Worm (Caenorhabditis elegans) whole organism, L3 larva: ENCODE measurements around the gene R07B1.5.

Source experiments
- R02D3.7 ChIP-seq: fragments of 150-350 bp; optimal IDR thresholded peaks from 2 replicates; lab custom pipeline; 2014; ENCODE audit warnings: missing biosample characterization, missing genetic modification characterization
- ZK546.5 ChIP-seq: sonication (generic microtip); optimal IDR thresholded peaks from 2 replicates; lab custom pipeline; 2017; ENCODE audit warnings: missing biosample characterization, missing genetic modification characterization
- aly-2 ChIP-seq: fragments of 150-350 bp; optimal IDR thresholded peaks from 2 replicates; lab custom pipeline; 2014; ENCODE audit warnings: missing biosample characterization, missing genetic modification characterization
- ama-1 ChIP-seq: fragments of 150-350 bp; optimal IDR thresholded peaks from 2 replicates; lab custom pipeline; 2018
- ceh-28 ChIP-seq: fragments of 150-350 bp; optimal IDR thresholded peaks from 2 replicates; lab custom pipeline; 2014; ENCODE audit warnings: missing biosample characterization, missing genetic modification reagents, missing genetic modification characterization
- ceh-82 ChIP-seq: fragments of 150-350 bp; optimal IDR thresholded peaks from 2 replicates; lab custom pipeline; 2014; ENCODE audit warnings: missing biosample characterization, missing genetic modification characterization
- ceh-9 ChIP-seq: sonication (generic microtip); optimal IDR thresholded peaks from 2 replicates; lab custom pipeline; 2018; ENCODE audit warnings: missing biosample characterization, missing genetic modification characterization
- daf-12 ChIP-seq: fragments of 150-350 bp; optimal IDR thresholded peaks from 2 replicates; lab custom pipeline; 2014; ENCODE audit warnings: missing biosample characterization, missing genetic modification reagents, missing genetic modification characterization
- egl-27 ChIP-seq: sonication (generic microtip); optimal IDR thresholded peaks from 4 replicates; lab custom pipeline; 2017; ENCODE audit warnings: missing biosample characterization, missing genetic modification reagents, missing genetic modification characterization
- egl-5 ChIP-seq: fragments of 150-350 bp; optimal IDR thresholded peaks from 2 replicates; lab custom pipeline; 2017; ENCODE audit warnings: missing biosample characterization, missing genetic modification reagents, missing genetic modification characterization, inconsistent platforms
- elt-1 ChIP-seq: fragments of 150-350 bp; optimal IDR thresholded peaks from 2 replicates; lab custom pipeline; 2014; ENCODE audit warnings: missing biosample characterization, missing genetic modification characterization
- elt-2 ChIP-seq: sonication (generic microtip); optimal IDR thresholded peaks from 2 replicates; lab custom pipeline; 2016; ENCODE audit warnings: missing genetic modification reagents, mild to moderate bottlenecking, missing genetic modification characterization, missing compliant biosample characterization
- elt-3 ChIP-seq, 3 experiments: fragments of 150-350 bp in 1 of 3; sonication (generic microtip) in 2 of 3; optimal IDR thresholded peaks; 2 replicates in 2 of 3; 4 replicates in 1 of 3; lab custom pipeline; 2014 to 2017; ENCODE audit warnings: missing biosample characterization in 3 of 3, missing genetic modification characterization in 3 of 3
- eor-1 ChIP-seq, 2 experiments: fragments of 150-350 bp; optimal IDR thresholded peaks; 2 replicates each; lab custom pipeline; 2014 to 2018; ENCODE audit warnings: missing biosample characterization in 2 of 2, missing genetic modification characterization in 2 of 2
- fkh-10 ChIP-seq: sonication (generic microtip); optimal IDR thresholded peaks from 2 replicates; lab custom pipeline; 2017; ENCODE audit warnings: missing biosample characterization, missing genetic modification reagents, missing genetic modification characterization
- fos-1 ChIP-seq: fragments of 150-350 bp; optimal IDR thresholded peaks from 2 replicates; lab custom pipeline; 2014; ENCODE audit warnings: missing biosample characterization, missing genetic modification characterization
- hmg-11 ChIP-seq: sonication (generic microtip); optimal IDR thresholded peaks from 2 replicates; lab custom pipeline; 2016; ENCODE audit warnings: missing genetic modification characterization, missing compliant biosample characterization
- jun-1 ChIP-seq: fragments of 150-350 bp; optimal IDR thresholded peaks from 2 replicates; lab custom pipeline; 2014; ENCODE audit warnings: missing biosample characterization, missing genetic modification reagents, missing genetic modification characterization
- lin-15B ChIP-seq: fragments of 150-350 bp; optimal IDR thresholded peaks from 2 replicates; lab custom pipeline; 2014; ENCODE audit warnings: missing biosample characterization, missing genetic modification characterization
- lin-39 ChIP-seq: fragments of 150-350 bp; optimal IDR thresholded peaks from 2 replicates; lab custom pipeline; 2018; ENCODE audit warnings: missing biosample characterization, missing genetic modification reagents, missing genetic modification characterization
- lsy-12 ChIP-seq: sonication (generic microtip); optimal IDR thresholded peaks from 2 replicates; lab custom pipeline; 2016; ENCODE audit warnings: mild to moderate bottlenecking, missing genetic modification characterization, missing compliant biosample characterization
- mdl-1 ChIP-seq: fragments of 150-350 bp; optimal IDR thresholded peaks from 2 replicates; lab custom pipeline; 2014; ENCODE audit warnings: missing biosample characterization, missing genetic modification characterization
- mml-1 ChIP-seq: fragments of 150-350 bp; sonication (generic microtip); optimal IDR thresholded peaks from 3 replicates; lab custom pipeline; 2014; ENCODE audit warnings: missing biosample characterization, missing genetic modification characterization
- nfya-1 ChIP-seq: sonication (generic microtip); optimal IDR thresholded peaks from 2 replicates; lab custom pipeline; 2017; ENCODE audit warnings: missing genetic modification characterization, mild to moderate bottlenecking, missing compliant biosample characterization, antibody characterized with exemption, moderate library complexity; ENCODE audit not compliant: insufficient read depth
- nhr-11 ChIP-seq: fragments of 150-350 bp; optimal IDR thresholded peaks from 2 replicates; lab custom pipeline; 2014; ENCODE audit warnings: missing biosample characterization, missing genetic modification characterization
- nhr-25 ChIP-seq: sonication (generic microtip); optimal IDR thresholded peaks from 2 replicates; lab custom pipeline; 2017; ENCODE audit warnings: missing biosample characterization, missing genetic modification characterization
- nhr-28 ChIP-seq: fragments of 150-350 bp; optimal IDR thresholded peaks from 2 replicates; lab custom pipeline; 2014; ENCODE audit warnings: missing biosample characterization, missing genetic modification characterization
- nhr-43 ChIP-seq: sonication (generic microtip); optimal IDR thresholded peaks from 2 replicates; lab custom pipeline; 2016; ENCODE audit warnings: mild to moderate bottlenecking, missing genetic modification characterization, missing compliant biosample characterization; ENCODE audit not compliant: poor library complexity, severe bottlenecking
- nhr-67 ChIP-seq: fragments of 150-350 bp; optimal IDR thresholded peaks from 2 replicates; lab custom pipeline; 2014; ENCODE audit warnings: missing biosample characterization, missing genetic modification characterization
- pha-4 ChIP-seq: fragments of 150-350 bp; optimal IDR thresholded peaks from 2 replicates; lab custom pipeline; 2014; ENCODE audit warnings: missing biosample characterization, missing genetic modification reagents, missing genetic modification characterization
- pqm-1 ChIP-seq: fragments of 150-350 bp; optimal IDR thresholded peaks from 2 replicates; lab custom pipeline; 2017; ENCODE audit warnings: missing biosample characterization, missing genetic modification characterization, inconsistent platforms
- sea-2 ChIP-seq: fragments of 150-350 bp; sonication (generic microtip); optimal IDR thresholded peaks from 4 replicates; lab custom pipeline; 2014; ENCODE audit warnings: missing biosample characterization, missing genetic modification reagents, missing genetic modification characterization
- unc-39 ChIP-seq: sonication (generic microtip); optimal IDR thresholded peaks from 4 replicates; lab custom pipeline; 2017; ENCODE audit warnings: missing biosample characterization, missing genetic modification characterization
- unc-62 ChIP-seq: fragments of 150-350 bp; sonication (generic microtip); optimal IDR thresholded peaks from 4 replicates; lab custom pipeline; 2014; ENCODE audit warnings: missing biosample characterization, missing genetic modification reagents, missing genetic modification characterization
- zag-1 ChIP-seq: fragments of 150-350 bp; optimal IDR thresholded peaks from 2 replicates; lab custom pipeline; 2014; ENCODE audit warnings: missing biosample characterization, missing genetic modification characterization
- ztf-4 ChIP-seq: fragments of 150-350 bp; optimal IDR thresholded peaks from 2 replicates; lab custom pipeline; 2014; ENCODE audit warnings: missing biosample characterization, missing genetic modification characterization

Gene R07B1.5

ce11 chrX:9882112-9882511, 18.7 kb downstream of the R07B1.5 start, which contains the start of gene glo-1:
Gene glo-1, minus strand, starts transcription at chrX:9882212.
- no peak for TF ChIP-seq lsy-12 (tag; lab: Kevin White, UChicago)
- TF ChIP-seq mml-1 (tag; lab: Kevin White, UChicago), result no peak
- no peak for TF ChIP-seq nhr-25
- no peak for TF ChIP-seq sea-2 (GFP tag; lab: Kevin White, UChicago)
- TF ChIP-seq lin-39 (tag; lab: Kevin White, UChicago), result no peak
- TF ChIP-seq zag-1 (tag; lab: Kevin White, UChicago), result no peak
- no peak for TF ChIP-seq ceh-9 (tag; lab: Kevin White, UChicago)
- no peak for TF ChIP-seq jun-1 (tag; lab: Kevin White, UChicago)
- TF ChIP-seq aly-2, result no peak
- no peak for TF ChIP-seq elt-1 (tag; lab: Kevin White, UChicago)
- TF ChIP-seq ceh-82 (tag; lab: Kevin White, UChicago), result no peak
- TF ChIP-seq lin-15B, result no peak

ce11 chrX:9882572-9882971, 19.2 kb downstream of the R07B1.5 start:
- TF ChIP-seq elt-2 (tag; lab: Kevin White, UChicago) (peak; percentile 83), nhr-11 (no peak)

ce11 chrX:9883837-9884324, 20.5 kb downstream of the R07B1.5 start, which contains the start of gene mrp-4:
Gene mrp-4, plus strand, starts transcription at chrX:9884274.
- TF ChIP-seq aly-2 (no peak), ZK546.5 (no peak), nhr-28 (tag; lab: Kevin White, UChicago) (no peak), unc-62 (GFP tag; lab: Kevin White, UChicago) (no peak), ceh-9 (tag; lab: Kevin White, UChicago) (no peak), elt-3 (tag; optimal IDR thresholded peaks at IDR 0.05; lab: Kevin White, UChicago) (no peak), fkh-10 (no peak), ama-1 (lab: Kevin White, UChicago) (no peak)

ce11 chrX:9892323-9892722, 28.9 kb downstream of the R07B1.5 start, which contains the start of gene F21G4.1:
Gene F21G4.1, minus strand, starts transcription at chrX:9892328.
- TF ChIP-seq fos-1, result peak; percentile 21
- TF ChIP-seq nhr-43 (tag; lab: Kevin White, UChicago), result no peak
- peak; percentile 25 for TF ChIP-seq pqm-1 (tag; lab: Kevin White, UChicago)
- TF ChIP-seq R02D3.7 (tag; lab: Kevin White, UChicago), result no peak
- TF ChIP-seq nfya-1 (tag; lab: Kevin White, UChicago), result no peak
- TF ChIP-seq pha-4 (tag; lab: Kevin White, UChicago), result peak; percentile 91
- no peak for TF ChIP-seq unc-62 (GFP tag; lab: Kevin White, UChicago)
- no peak for TF ChIP-seq daf-12 (tag; lab: Kevin White, UChicago)
- no peak for TF ChIP-seq fkh-10
- peak; percentile 57 for TF ChIP-seq elt-2 (tag; lab: Kevin White, UChicago)
- no peak for TF ChIP-seq unc-39 (tag; lab: Kevin White, UChicago)
- TF ChIP-seq, all 47 proteins: peak for 4

ce11 chrX:9893069-9893468, 29.7 kb downstream of the R07B1.5 start:
- TF ChIP-seq ceh-28 (tag; lab: Kevin White, UChicago) (no peak), nhr-67 (tag; lab: Kevin White, UChicago) (no peak), hmg-11 (tag; lab: Kevin White, UChicago) (no peak), nhr-25 (peak; percentile 4), elt-2 (tag; lab: Kevin White, UChicago) (no peak)

ce11 chrX:9894844-9895243, 31.5 kb downstream of the R07B1.5 start, which contains the start of gene F21G4.3:
Gene F21G4.3, plus strand, starts transcription at chrX:9895144.
- TF ChIP-seq nhr-25, result no peak
- no peak for TF ChIP-seq egl-27 (tag; lab: Kevin White, UChicago)
- no peak for TF ChIP-seq R02D3.7 (tag; lab: Kevin White, UChicago)
- no peak for TF ChIP-seq lin-39 (tag; lab: Kevin White, UChicago)
- no peak for TF ChIP-seq ZK546.5
- TF ChIP-seq egl-5 (tag; lab: Kevin White, UChicago), result no peak
- no peak for TF ChIP-seq pqm-1 (tag; lab: Kevin White, UChicago)
- no peak for TF ChIP-seq nfya-1 (tag; lab: Kevin White, UChicago)
- no peak for TF ChIP-seq elt-3 (tag; optimal IDR thresholded peaks at IDR 0.05; lab: Kevin White, UChicago)
- no peak for TF ChIP-seq mdl-1
- TF ChIP-seq eor-1 (tag; optimal IDR thresholded peaks at IDR 0.05; lab: Kevin White, UChicago), result no peak
- no peak for TF ChIP-seq ztf-4
- TF ChIP-seq pha-4 (tag; lab: Kevin White, UChicago), result no peak
- TF ChIP-seq, all 47 proteins: peak for 0
